Fruit fly (Drosophila melanogaster): ENCODE results near the gene br.
A peak's percentile ranks its signal among the peaks of the same experiment; 100 is the strongest.

br gene

dm6 chrX:1562079-1562727 is 12.7 kb upstream of the br start:
- TF ChIP-seq jim (GFP tag; optimal IDR thresholded peaks at IDR 0.05), result no peak
- TF ChIP-seq OdsH (GFP tag; optimal IDR thresholded peaks at IDR 0.05), result no peak
- no peak for TF ChIP-seq foxo (GFP tag; optimal IDR thresholded peaks at IDR 0.05)
- no peak for TF ChIP-seq Abd-B (GFP tag; optimal IDR thresholded peaks at IDR 0.05)
- peak; percentile 15 for TF ChIP-seq br (GFP tag; optimal IDR thresholded peaks at IDR 0.05)
- no peak for TF ChIP-seq lola (GFP tag; optimal IDR thresholded peaks at IDR 0.05)
- TF ChIP-seq CG9705 (GFP tag; optimal IDR thresholded peaks at IDR 0.05), result no peak
- TF ChIP-seq fru (GFP tag; optimal IDR thresholded peaks at IDR 0.05), result peak; percentile 14
- no peak for TF ChIP-seq Myc (optimal IDR thresholded peaks at IDR 0.05)
- TF ChIP-seq Hnf4 (GFP tag; optimal IDR thresholded peaks at IDR 0.05), result no peak
- TF ChIP-seq Sp1 (GFP tag; optimal IDR thresholded peaks at IDR 0.05), result no peak
- TF ChIP-seq tai (GFP tag; optimal IDR thresholded peaks at IDR 0.05), result no peak
- TF ChIP-seq N (GFP tag; optimal IDR thresholded peaks at IDR 0.05), result no peak
- no peak for TF ChIP-seq Mio (GFP tag; optimal IDR thresholded peaks at IDR 0.05)
- TF ChIP-seq Dfd (GFP tag; optimal IDR thresholded peaks at IDR 0.05), result no peak
- TF ChIP-seq GATAd (GFP tag; optimal IDR thresholded peaks at IDR 0.05), result no peak
- no peak for TF ChIP-seq dsf (GFP tag; optimal IDR thresholded peaks at IDR 0.05; ENCODE audit: borderline replicate concordance)
- TF ChIP-seq woc (GFP tag; optimal IDR thresholded peaks at IDR 0.05), result no peak
- no peak for TF ChIP-seq sv (GFP tag; optimal IDR thresholded peaks at IDR 0.05)
- TF ChIP-seq usp (GFP tag; optimal IDR thresholded peaks at IDR 0.05), result no peak
- TF ChIP-seq dl (GFP tag; optimal IDR thresholded peaks at IDR 0.05; ENCODE audit: insufficient read depth in 1 of 2, partially characterized antibody in 2 of 2), result peak in 1 of 2 experiments; percentile 42
- no peak for TF ChIP-seq CrebA (GFP tag; optimal IDR thresholded peaks at IDR 0.05; ENCODE audit: borderline replicate concordance)
- peak; percentile 51 for TF ChIP-seq Vsx2 (GFP tag; optimal IDR thresholded peaks at IDR 0.05; ENCODE audit: partially characterized antibody)
- TF ChIP-seq Hr78 (GFP tag; optimal IDR thresholded peaks at IDR 0.05), result no peak
- no peak for TF ChIP-seq brk (GFP tag; optimal IDR thresholded peaks at IDR 0.05)
- no peak for TF ChIP-seq CG32264 (GFP tag; optimal IDR thresholded peaks at IDR 0.05)
- no peak for TF ChIP-seq Jra (GFP tag; optimal IDR thresholded peaks at IDR 0.05)
- TF ChIP-seq Dif (GFP tag; optimal IDR thresholded peaks at IDR 0.05; ENCODE audit: partially characterized antibody), result peak; percentile 46
- no peak for TF ChIP-seq ey (GFP tag; optimal IDR thresholded peaks at IDR 0.05)
- no peak for TF ChIP-seq sage (GFP tag; optimal IDR thresholded peaks at IDR 0.05)
- no peak for TF ChIP-seq dmrt93B (GFP tag; optimal IDR thresholded peaks at IDR 0.05)
- TF ChIP-seq h (GFP tag; optimal IDR thresholded peaks at IDR 0.05), result peak; percentile 5
- peak; percentile 38 for TF ChIP-seq psq (GFP tag; optimal IDR thresholded peaks at IDR 0.05)
- TF ChIP-seq Rel (GFP tag; optimal IDR thresholded peaks at IDR 0.05), result no peak
- no peak for TF ChIP-seq Rel (tag; optimal IDR thresholded peaks at IDR 0.05)
- TF ChIP-seq rgr (GFP tag; optimal IDR thresholded peaks at IDR 0.05), result no peak
- no peak for TF ChIP-seq pan (optimal IDR thresholded peaks at IDR 0.05)
- TF ChIP-seq Hr83 (GFP tag; optimal IDR thresholded peaks at IDR 0.05; ENCODE audit: poor library complexity, severe bottlenecking), result no peak
- TF ChIP-seq HLH106 (tag; optimal IDR thresholded peaks at IDR 0.05), result no peak

- TF ChIP-seq Rel (GFP tag; optimal IDR thresholded peaks at IDR 0.05) (peak; percentile 64), Rel (tag; optimal IDR thresholded peaks at IDR 0.05) (peak; percentile 30), br (GFP tag; optimal IDR thresholded peaks at IDR 0.05) (peak; percentile 74), h (GFP tag; optimal IDR thresholded peaks at IDR 0.05) (peak; percentile 2), dl (GFP tag; optimal IDR thresholded peaks at IDR 0.05; ENCODE audit: insufficient read depth in 1 of 2, partially characterized antibody in 2 of 2) (peak in 1 of 2 experiments; percentile 6), Jra (GFP tag; optimal IDR thresholded peaks at IDR 0.05) (no peak), sv (GFP tag; optimal IDR thresholded peaks at IDR 0.05) (no peak), Hr78 (GFP tag; optimal IDR thresholded peaks at IDR 0.05) (no peak), Abd-B (GFP tag; optimal IDR thresholded peaks at IDR 0.05) (no peak), CrebA (GFP tag; optimal IDR thresholded peaks at IDR 0.05; ENCODE audit: borderline replicate concordance) (peak; percentile 69), Vsx2 (GFP tag; optimal IDR thresholded peaks at IDR 0.05; ENCODE audit: partially characterized antibody) (peak; percentile 14), HLH106 (tag; optimal IDR thresholded peaks at IDR 0.05) (no peak), usp (GFP tag; optimal IDR thresholded peaks at IDR 0.05) (no peak), N (GFP tag; optimal IDR thresholded peaks at IDR 0.05) (no peak), lola (GFP tag; optimal IDR thresholded peaks at IDR 0.05) (no peak), Dfd (GFP tag; optimal IDR thresholded peaks at IDR 0.05) (no peak), sage (GFP tag; optimal IDR thresholded peaks at IDR 0.05) (peak; percentile 30), OdsH (GFP tag; optimal IDR thresholded peaks at IDR 0.05) (no peak), CG32264 (GFP tag; optimal IDR thresholded peaks at IDR 0.05) (no peak), dmrt93B (GFP tag; optimal IDR thresholded peaks at IDR 0.05) (no peak), Sp1 (GFP tag; optimal IDR thresholded peaks at IDR 0.05) (no peak), foxo (GFP tag; optimal IDR thresholded peaks at IDR 0.05) (no peak), CG9705 (GFP tag; optimal IDR thresholded peaks at IDR 0.05) (no peak), fru (GFP tag; optimal IDR thresholded peaks at IDR 0.05) (peak; percentile 40), Myc (optimal IDR thresholded peaks at IDR 0.05) (no peak), Hnf4 (GFP tag; optimal IDR thresholded peaks at IDR 0.05) (no peak), Dif (GFP tag; optimal IDR thresholded peaks at IDR 0.05; ENCODE audit: partially characterized antibody) (peak; percentile 17), GATAd (GFP tag; optimal IDR thresholded peaks at IDR 0.05) (no peak), rgr (GFP tag; optimal IDR thresholded peaks at IDR 0.05) (no peak), tai (GFP tag; optimal IDR thresholded peaks at IDR 0.05) (no peak), jim (GFP tag; optimal IDR thresholded peaks at IDR 0.05) (peak; percentile 87), psq (GFP tag; optimal IDR thresholded peaks at IDR 0.05) (peak; percentile 56), pan (optimal IDR thresholded peaks at IDR 0.05) (no peak), ey (GFP tag; optimal IDR thresholded peaks at IDR 0.05) (no peak), dsf (GFP tag; optimal IDR thresholded peaks at IDR 0.05; ENCODE audit: borderline replicate concordance) (no peak), woc (GFP tag; optimal IDR thresholded peaks at IDR 0.05) (no peak), Mio (GFP tag; optimal IDR thresholded peaks at IDR 0.05) (no peak), brk (GFP tag; optimal IDR thresholded peaks at IDR 0.05) (peak; percentile 50), Hr83 (GFP tag; optimal IDR thresholded peaks at IDR 0.05; ENCODE audit: poor library complexity, severe bottlenecking) (no peak)
Observed at dm6 chrX:1565915-1566314, 9.0 kb upstream of the br start.
